Worm (Caenorhabditis elegans): ENCODE results near the gene msp-32.

- TF ChIP-seq pha-4 (tag; optimal IDR thresholded peaks at IDR 0.05) (no peak), unc-62 (GFP tag; optimal IDR thresholded peaks at IDR 0.05) (no peak), tbx-9 (tag; optimal IDR thresholded peaks at IDR 0.05; ENCODE audit: borderline replicate concordance) (no peak), ztf-3 (GFP tag; optimal IDR thresholded peaks at IDR 0.05) (no peak), nfya-2 (GFP tag; IDR thresholded peaks at IDR 0.05) (no peak), snpc-4 (GFP tag; optimal IDR thresholded peaks at IDR 0.05) (no peak), snpc-4 (tag; optimal IDR thresholded peaks at IDR 0.05) (no peak), unc-130 (GFP tag; optimal IDR thresholded peaks at IDR 0.05) (no peak), mes-4 (tag; optimal IDR thresholded peaks at IDR 0.05) (no peak), bed-2 (GFP tag; IDR thresholded peaks at IDR 0.05) (no peak), tbp1 (GFP tag; optimal IDR thresholded peaks at IDR 0.05) (no peak), ama-1 (optimal IDR thresholded peaks at IDR 0.05) (no peak), ama-1 (GFP tag; optimal IDR thresholded peaks at IDR 0.05) (no peak), efl-1 (GFP tag; optimal IDR thresholded peaks at IDR 0.05) (no peak), him-1 (tag; optimal IDR thresholded peaks at IDR 0.05) (no peak), ztf-28 (GFP tag; IDR thresholded peaks at IDR 0.05) (no peak)
Observed at ce11 chrII:4856113-4856512, 42.5 kb upstream of the msp-32 start.
